Worm (Caenorhabditis elegans): Measurements from ENCODE around the gene M02D8.5.

M02D8.5 gene

ce11 chrX:8709424-8709823, 52.0 kb downstream of the M02D8.5 start, which contains the start of gene kreg-1:
Gene kreg-1, plus strand, starts transcription at chrX:8709764.
- TF ChIP-seq lsy-12 (tag; optimal IDR thresholded peaks at IDR 0.05): no peak
- peak; percentile 83 for TF ChIP-seq pqm-1 (tag; optimal IDR thresholded peaks at IDR 0.05)
- no peak for TF ChIP-seq fkh-2 (tag; optimal IDR thresholded peaks at IDR 0.05)
- TF ChIP-seq nhr-77 (tag; optimal IDR thresholded peaks at IDR 0.05): no peak
- TF ChIP-seq elt-2 (tag; optimal IDR thresholded peaks at IDR 0.05): peak; percentile 56
- no peak for TF ChIP-seq zag-1 (tag; optimal IDR thresholded peaks at IDR 0.05)
- no peak for TF ChIP-seq ztf-11 (tag; optimal IDR thresholded peaks at IDR 0.05)
- TF ChIP-seq pha-4 (tag; optimal IDR thresholded peaks at IDR 0.05): no peak

- no peak for TF ChIP-seq elt-1 (tag; optimal IDR thresholded peaks at IDR 0.05)
- no peak for TF ChIP-seq ztf-11 (tag; optimal IDR thresholded peaks at IDR 0.05)
- no peak for TF ChIP-seq nhr-12 (tag; optimal IDR thresholded peaks at IDR 0.05)
- no peak for TF ChIP-seq elt-2 (tag; optimal IDR thresholded peaks at IDR 0.05)
- TF ChIP-seq lsy-12 (tag; optimal IDR thresholded peaks at IDR 0.05): no peak
- TF ChIP-seq daf-12 (tag; optimal IDR thresholded peaks at IDR 0.05): no peak
- TF ChIP-seq fkh-2 (tag; optimal IDR thresholded peaks at IDR 0.05): no peak
- TF ChIP-seq nhr-23 (tag; optimal IDR thresholded peaks at IDR 0.05): no peak
- no peak for TF ChIP-seq ceh-16 (tag; optimal IDR thresholded peaks at IDR 0.05)
- no peak for TF ChIP-seq unc-62 (GFP tag; optimal IDR thresholded peaks at IDR 0.05)
- TF ChIP-seq fos-1 (tag; optimal IDR thresholded peaks at IDR 0.05): no peak
- TF ChIP-seq lin-39 (tag; optimal IDR thresholded peaks at IDR 0.05): no peak
- no peak for TF ChIP-seq egl-27 (tag; optimal IDR thresholded peaks at IDR 0.05)
- TF ChIP-seq nhr-43 (tag; optimal IDR thresholded peaks at IDR 0.05; ENCODE audit: poor library complexity, severe bottlenecking): no peak
Observed at ce11 chrX:8708053-8708452, 53.3 kb downstream of the M02D8.5 start, which contains the start of gene F53A9.3. Gene F53A9.3, plus strand, starts transcription at chrX:8708353.

- no peak for TF ChIP-seq mdl-1 (tag; optimal IDR thresholded peaks at IDR 0.05)
- TF ChIP-seq lin-39 (tag; optimal IDR thresholded peaks at IDR 0.05): no peak
- no peak for TF ChIP-seq ama-1 (optimal IDR thresholded peaks at IDR 0.05)
- no peak for TF ChIP-seq R02D3.7 (tag; optimal IDR thresholded peaks at IDR 0.05)
- no peak for TF ChIP-seq ceh-28 (tag; optimal IDR thresholded peaks at IDR 0.05)
- TF ChIP-seq fkh-2 (tag; optimal IDR thresholded peaks at IDR 0.05): no peak
- TF ChIP-seq pqm-1 (tag; optimal IDR thresholded peaks at IDR 0.05): no peak
- no peak for TF ChIP-seq snpc-4 (tag; optimal IDR thresholded peaks at IDR 0.05)
- no peak for TF ChIP-seq nhr-12 (tag; optimal IDR thresholded peaks at IDR 0.05)
- no peak for TF ChIP-seq aly-2 (tag; optimal IDR thresholded peaks at IDR 0.05)
Observed at ce11 chrX:8704830-8705229, 56.6 kb downstream of the M02D8.5 start.

Measured in whole organism, L3 larva.